Worm (Caenorhabditis elegans): ENCODE data around the gene msrp-5.
A peak's percentile ranks its signal among the peaks of the same experiment; 100 is the strongest.
"Not testable (repeated sequence)": the region's sequence is repeated elsewhere in the genome, so short reads cannot be mapped to it uniquely, and the experiment has no call there.

Gene msrp-5

ce11 chrII:2616634-2617033, at the start of gene msrp-5:
Gene msrp-5, plus strand, starts transcription at chrII:2616934.
- not testable (repeated sequence) for TF ChIP-seq ztf-25 (GFP tag; IDR thresholded peaks at IDR 0.05); lin-26 (GFP tag; IDR thresholded peaks at IDR 0.05); F22D6.2 (tag; optimal IDR thresholded peaks at IDR 0.05)

DNA sequence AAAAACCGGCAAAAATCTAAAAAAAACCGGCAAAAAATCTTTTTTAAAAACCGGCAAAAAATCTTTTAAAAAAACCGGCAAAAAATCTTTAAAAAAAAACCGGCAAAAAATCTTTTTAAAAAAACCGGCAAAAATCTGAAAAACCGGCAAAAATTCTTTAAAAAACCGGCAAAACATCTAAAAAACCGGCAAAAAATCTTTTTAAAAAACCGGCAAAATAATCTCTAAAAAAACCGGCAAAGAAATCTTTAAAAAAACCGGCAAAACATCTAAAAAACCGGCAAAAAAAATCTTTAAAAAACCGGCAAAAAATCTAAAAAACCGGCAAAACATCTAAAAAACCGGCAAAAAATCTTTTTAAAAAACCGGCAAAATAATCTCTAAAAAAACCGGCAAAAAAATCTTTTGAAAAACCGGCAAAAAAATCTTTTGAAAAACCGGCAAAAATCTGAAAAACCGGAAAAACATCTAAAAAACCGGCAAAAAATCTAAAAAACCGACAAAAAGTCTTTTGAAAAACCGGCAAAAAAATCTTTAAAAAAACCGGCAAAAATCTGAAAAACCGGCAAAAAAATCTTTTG, 46.3 kb upstream of the msrp-5 start:
- peak; percentile 6 for TF ChIP-seq F10E7.11 (tag; optimal IDR thresholded peaks at IDR 0.05)
- TF ChIP-seq hlh-12 (tag; optimal IDR thresholded peaks at IDR 0.05) = peak; percentile 60

DNA sequence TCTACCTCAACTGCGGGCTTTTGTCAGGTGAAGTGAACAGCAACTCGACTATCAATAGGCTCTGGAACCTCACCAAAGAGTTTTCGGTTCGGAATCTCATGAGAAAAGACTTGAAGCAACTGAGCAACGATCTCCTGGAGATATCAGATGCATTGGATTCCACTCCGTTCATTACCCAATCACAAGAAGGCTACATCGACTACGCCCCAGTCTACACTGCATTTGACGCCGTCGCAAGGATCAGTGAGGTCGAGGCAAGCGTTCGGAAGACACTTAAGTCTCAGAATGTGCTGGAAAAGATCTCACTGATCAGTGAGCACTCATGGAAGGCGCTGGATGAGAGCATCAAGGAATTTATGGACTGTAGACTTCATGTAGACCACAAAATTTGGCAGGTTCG, 38.5 kb upstream of the msrp-5 start:
- TF ChIP-seq ztf-25 (GFP tag; IDR thresholded peaks at IDR 0.05) = no peak
- no peak for TF ChIP-seq snpc-4 (GFP tag; optimal IDR thresholded peaks at IDR 0.05)
- TF ChIP-seq snpc-4 (tag; optimal IDR thresholded peaks at IDR 0.05) = no peak
- no peak for TF ChIP-seq efl-1 (GFP tag; optimal IDR thresholded peaks at IDR 0.05)
- no peak for TF ChIP-seq F37B4.10 (GFP tag; IDR thresholded peaks at IDR 0.05)
- TF ChIP-seq Y95B8A.8 (GFP tag; IDR thresholded peaks at IDR 0.05) = no peak
- no peak for TF ChIP-seq aptf-2 (GFP tag; conservative IDR thresholded peaks at IDR 0.05)
- TF ChIP-seq zfh-2 (GFP tag; conservative IDR thresholded peaks at IDR 0.05) = no peak
- no peak for TF ChIP-seq mes-4 (tag; optimal IDR thresholded peaks at IDR 0.05)
- no peak for TF ChIP-seq F23B12.7 (tag; optimal IDR thresholded peaks at IDR 0.05; ENCODE audit: insufficient read depth)
- no peak for TF ChIP-seq madf-6 (GFP tag; IDR thresholded peaks at IDR 0.05)
- TF ChIP-seq akir-1 (GFP tag; optimal IDR thresholded peaks at IDR 0.05) = no peak
- no peak for TF ChIP-seq Y79H2A.3 (GFP tag; conservative IDR thresholded peaks at IDR 0.05)
- no peak for TF ChIP-seq ama-1 (optimal IDR thresholded peaks at IDR 0.05)
- TF ChIP-seq ama-1 (GFP tag; optimal IDR thresholded peaks at IDR 0.05) = no peak
- no peak for TF ChIP-seq attf-3 (GFP tag; conservative IDR thresholded peaks at IDR 0.05)
- TF ChIP-seq mcd-1 (GFP tag; IDR thresholded peaks at IDR 0.05) = no peak
- no peak for TF ChIP-seq him-1 (tag; optimal IDR thresholded peaks at IDR 0.05)
- no peak for TF ChIP-seq K12H6.12 (tag; optimal IDR thresholded peaks at IDR 0.05)
- TF ChIP-seq chd-7 (tag; optimal IDR thresholded peaks at IDR 0.05) = no peak

- no peak for TF ChIP-seq nhr-90 (tag; optimal IDR thresholded peaks at IDR 0.05)
Observed at ce11 chrII:2583044-2583443, 33.7 kb upstream of the msrp-5 start, which contains the start of gene sri-74. Gene sri-74, minus strand, starts transcription at chrII:2583144.

DNA sequence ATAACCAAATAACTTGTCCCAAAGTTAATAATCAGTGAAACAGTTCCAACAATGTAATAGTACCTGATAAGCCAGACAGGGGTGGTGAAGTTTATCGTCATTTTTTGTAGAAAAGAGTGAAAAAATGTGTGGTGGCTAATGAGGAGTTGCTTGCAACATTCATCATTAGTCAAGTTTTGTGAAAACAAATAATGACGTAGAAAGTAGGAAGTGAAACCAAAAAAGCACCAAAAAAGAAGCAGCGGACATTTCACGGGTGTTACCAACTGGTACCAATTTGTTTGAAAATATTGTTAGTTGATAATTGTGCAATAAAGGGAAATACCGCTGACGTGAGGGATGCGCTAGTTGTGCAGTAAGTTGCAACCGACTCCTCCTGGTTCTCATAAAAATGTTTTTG, 31.2 kb upstream of the msrp-5 start, which contains the start of gene sri-36:
TSS of gene sri-36 (minus strand) at position 101 of the 400 bp plus-strand sequence.
- TF ChIP-seq snpc-1.3 (tag; optimal IDR thresholded peaks at IDR 0.05; ENCODE audit: insufficient read depth) = no peak
- no peak for TF ChIP-seq lin-35 (GFP tag; optimal IDR thresholded peaks at IDR 0.05)
- no peak for TF ChIP-seq T26A5.8 (tag; optimal IDR thresholded peaks at IDR 0.05)
- no peak for TF ChIP-seq ztf-26 (tag; optimal IDR thresholded peaks at IDR 0.05)
- no peak for TF ChIP-seq cebp-1 (GFP tag; IDR thresholded peaks at IDR 0.05)
- TF ChIP-seq cebp-1 (tag; optimal IDR thresholded peaks at IDR 0.05) = no peak
- no peak for TF ChIP-seq gei-17 (GFP tag; optimal IDR thresholded peaks at IDR 0.05)
- TF ChIP-seq ekl-4 (GFP tag; IDR thresholded peaks at IDR 0.05) = no peak
- no peak for TF ChIP-seq ceh-27 (GFP tag; optimal IDR thresholded peaks at IDR 0.05)
- TF ChIP-seq lin-54 (GFP tag; optimal IDR thresholded peaks at IDR 0.05) = no peak
- no peak for TF ChIP-seq ztf-6 (GFP tag; IDR thresholded peaks at IDR 0.05)
- no peak for TF ChIP-seq unc-62 (GFP tag; optimal IDR thresholded peaks at IDR 0.05)
- no peak for TF ChIP-seq cebp-2 (GFP tag; IDR thresholded peaks at IDR 0.05)
- no peak for TF ChIP-seq hrde-1 (tag; optimal IDR thresholded peaks at IDR 0.05; ENCODE audit: borderline replicate concordance)
- no peak for TF ChIP-seq Y53F4B.3 (GFP tag; IDR thresholded peaks at IDR 0.05)
- TF ChIP-seq tbx-9 (tag; optimal IDR thresholded peaks at IDR 0.05; ENCODE audit: borderline replicate concordance) = no peak
